Fruit fly (Drosophila melanogaster) whole organism, prepupa: Measurements from ENCODE around the gene CG13760.

ENCODE experiments used
- CG10631 ChIP-seq: fragments of 200-800 bp; sonication (Bioruptor generic); optimal IDR thresholded peaks from 2 replicates; lab custom pipeline; 2016; ENCODE audit warnings: missing biosample characterization, missing genetic modification characterization
- CG11294 ChIP-seq: fragments of 200-800 bp; sonication (Bioruptor generic); IDR thresholded peaks from 2 replicates; pipeline ENCODE4 v1.3.6; 2022; ENCODE audit warnings: missing biosample characterization, missing genetic modification characterization
- CG11902 ChIP-seq: fragments of 200-800 bp; sonication (Bioruptor generic); optimal IDR thresholded peaks from 3 replicates; lab custom pipeline; 2016; ENCODE audit warnings: missing biosample characterization, missing genetic modification characterization
- CG15336 ChIP-seq: fragments of 200-800 bp; sonication (Bioruptor generic); IDR thresholded peaks from 2 replicates; pipeline ENCODE4 v1.3.6; 2022; ENCODE audit warnings: missing biosample characterization, missing genetic modification characterization
- CG16779 ChIP-seq: fragments of 200-800 bp; sonication (Bioruptor generic); optimal IDR thresholded peaks from 3 replicates; lab custom pipeline; 2017; ENCODE audit warnings: missing biosample characterization, mild to moderate bottlenecking, missing genetic modification characterization
- CG3032 ChIP-seq: fragments of 200-800 bp; optimal IDR thresholded peaks from 2 replicates; lab custom pipeline; 2019; ENCODE audit warnings: missing biosample characterization, mild to moderate bottlenecking, missing genetic modification characterization, moderate library complexity
- CG34406 ChIP-seq: fragments of 200-800 bp; sonication (Bioruptor generic); optimal IDR thresholded peaks from 3 replicates; lab custom pipeline; 2016; ENCODE audit warnings: missing biosample characterization, missing genetic modification characterization
- CG3919 ChIP-seq: fragments of 200-800 bp; sonication (Bioruptor generic); optimal IDR thresholded peaks from 3 replicates; lab custom pipeline; 2016; ENCODE audit warnings: missing biosample characterization, missing genetic modification characterization
- CG4318 ChIP-seq: fragments of 200-800 bp; sonication (Bioruptor generic); optimal IDR thresholded peaks from 3 replicates; lab custom pipeline; 2017; ENCODE audit warnings: missing biosample characterization, mild to moderate bottlenecking, missing genetic modification characterization
- CG6163 ChIP-seq: fragments of 200-800 bp; sonication (Bioruptor generic); IDR thresholded peaks from 3 replicates; pipeline ENCODE4 v1.3.6; 2022; ENCODE audit warnings: missing biosample characterization, missing genetic modification characterization
- CG6792 ChIP-seq: fragments of 200-800 bp; sonication (Bioruptor generic); optimal IDR thresholded peaks from 3 replicates; lab custom pipeline; 2016; ENCODE audit warnings: missing biosample characterization, missing genetic modification characterization
- CG6808 ChIP-seq: fragments of 200-800 bp; sonication (Bioruptor generic); optimal IDR thresholded peaks from 3 replicates; lab custom pipeline; 2017; ENCODE audit warnings: missing biosample characterization, missing genetic modification characterization, mild to moderate bottlenecking, moderate library complexity, missing genetic modification reagents
- CG8119 ChIP-seq: fragments of 200-800 bp; sonication (Bioruptor generic); IDR thresholded peaks from 3 replicates; pipeline ENCODE4 v1.3.6; 2022; ENCODE audit warnings: missing biosample characterization, missing genetic modification characterization
- CG8319 ChIP-seq: fragments of 200-800 bp; sonication (Bioruptor generic); optimal IDR thresholded peaks from 3 replicates; lab custom pipeline; 2016; ENCODE audit warnings: missing biosample characterization, missing genetic modification characterization
- CG9139 ChIP-seq: fragments of 200-800 bp; sonication (Bioruptor generic); optimal IDR thresholded peaks from 3 replicates; lab custom pipeline; 2017; ENCODE audit warnings: missing biosample characterization, mild to moderate bottlenecking, missing genetic modification characterization
- Eip93F ChIP-seq: fragments of 200-800 bp; sonication (Bioruptor generic); optimal IDR thresholded peaks from 2 replicates; lab custom pipeline; 2016; ENCODE audit warnings: missing biosample characterization, mild to moderate bottlenecking, missing genetic modification characterization
- Ets21C ChIP-seq: fragments of 200-800 bp; sonication (Bioruptor generic); optimal IDR thresholded peaks from 3 replicates; lab custom pipeline; 2016; ENCODE audit warnings: missing biosample characterization, missing genetic modification characterization
- Ets96B ChIP-seq: fragments of 200-800 bp; optimal IDR thresholded peaks from 2 replicates; lab custom pipeline; 2019; ENCODE audit warnings: missing biosample characterization, mild to moderate bottlenecking, missing genetic modification characterization, moderate library complexity
- Gug ChIP-seq: fragments of 200-800 bp; sonication (Bioruptor generic); IDR thresholded peaks from 2 replicates; pipeline ENCODE4 v1.3.6; 2022; ENCODE audit warnings: missing biosample characterization, missing genetic modification characterization
- Hr38 ChIP-seq: sonication (Bioruptor generic); optimal IDR thresholded peaks from 2 replicates; lab custom pipeline; 2016; ENCODE audit warnings: missing biosample characterization, missing genetic modification characterization
- Hr4 ChIP-seq: fragments of 200-800 bp; sonication (Bioruptor generic); optimal IDR thresholded peaks from 3 replicates; lab custom pipeline; 2016; ENCODE audit warnings: missing biosample characterization, missing genetic modification characterization
- Lpt ChIP-seq: fragments of 200-800 bp; sonication (Bioruptor generic); optimal IDR thresholded peaks from 3 replicates; lab custom pipeline; 2016; ENCODE audit warnings: missing biosample characterization, missing genetic modification characterization
- Met ChIP-seq: fragments of 200-800 bp; sonication (Bioruptor generic); optimal IDR thresholded peaks from 3 replicates; lab custom pipeline; 2016; ENCODE audit warnings: missing biosample characterization, missing genetic modification characterization
- OdsH ChIP-seq: fragments of 200-800 bp; sonication (Bioruptor generic); optimal IDR thresholded peaks from 3 replicates; lab custom pipeline; 2016; ENCODE audit warnings: missing biosample characterization, missing genetic modification characterization
- Smox ChIP-seq: fragments of 200-800 bp; sonication (Bioruptor generic); optimal IDR thresholded peaks from 3 replicates; lab custom pipeline; 2016; ENCODE audit warnings: missing biosample characterization, missing genetic modification characterization
- Sox14 ChIP-seq: fragments of 200-800 bp; sonication (Bioruptor generic); optimal IDR thresholded peaks from 3 replicates; lab custom pipeline; 2016; ENCODE audit warnings: missing biosample characterization, missing genetic modification characterization
- achi ChIP-seq: fragments of 200-800 bp; sonication (Bioruptor generic); optimal IDR thresholded peaks from 3 replicates; lab custom pipeline; 2016; ENCODE audit warnings: missing biosample characterization, missing genetic modification characterization
- acj6 ChIP-seq: fragments of 200-800 bp; sonication (Bioruptor generic); optimal IDR thresholded peaks from 3 replicates; lab custom pipeline; 2016; ENCODE audit warnings: missing biosample characterization, missing genetic modification characterization
- cyc ChIP-seq: fragments of 200-800 bp; sonication (Bioruptor generic); optimal IDR thresholded peaks from 3 replicates; lab custom pipeline; 2016; ENCODE audit warnings: missing biosample characterization, missing genetic modification characterization
- eg ChIP-seq: fragments of 200-800 bp; sonication (Bioruptor generic); IDR thresholded peaks from 3 replicates; pipeline ENCODE4 v1.3.6; 2022; ENCODE audit warnings: missing biosample characterization, missing genetic modification characterization
- esn ChIP-seq: fragments of 200-800 bp; sonication (Bioruptor generic); optimal IDR thresholded peaks from 2 replicates; lab custom pipeline; 2016; ENCODE audit warnings: missing biosample characterization, mild to moderate bottlenecking, missing genetic modification characterization, moderate library complexity
- fd85E ChIP-seq: fragments of 200-800 bp; sonication (Bioruptor generic); optimal IDR thresholded peaks from 3 replicates; lab custom pipeline; 2016; ENCODE audit warnings: missing biosample characterization, missing genetic modification characterization
- net ChIP-seq: fragments of 200-800 bp; sonication (Bioruptor generic); optimal IDR thresholded peaks from 3 replicates; lab custom pipeline; 2016; ENCODE audit warnings: missing biosample characterization, missing genetic modification characterization
- pdm3 ChIP-seq: fragments of 200-800 bp; sonication (Bioruptor generic); optimal IDR thresholded peaks from 3 replicates; lab custom pipeline; 2016; ENCODE audit warnings: missing biosample characterization, missing genetic modification characterization
- svp ChIP-seq: fragments of 200-800 bp; sonication (Bioruptor generic); peaks from one replicate; lab custom pipeline; 2016; ENCODE audit warnings: missing biosample characterization, missing genetic modification characterization

Gene CG13760

dm6 chrX:2581793-2582503 lies 3.6 kb downstream of the CG13760 start (continued):
- peak; percentile 45 for TF ChIP-seq OdsH (GFP tag; lab: Kevin White, UChicago)
- no peak for TF ChIP-seq CG16779 (tag; lab: Kevin White, UChicago)
- TF ChIP-seq CG10631 (GFP tag; lab: Kevin White, UChicago) = no peak
- TF ChIP-seq esn (GFP tag; lab: Kevin White, UChicago) = peak; percentile 28
- TF ChIP-seq, all 60 proteins: peak for 27

dm6 chrX:2580319-2581008 lies 5.0 kb downstream of the CG13760 start, which contains the start of the genes Vha36-3 and AANATL7:
TSS of gene Vha36-3 (minus strand) at chrX:2580560.
TSS of gene AANATL7 (plus strand) at chrX:2580958.
- TF ChIP-seq CG34406 (GFP tag; lab: Kevin White, UChicago) (no peak), CG15336 (no peak), Sox14 (no peak), net (GFP tag; lab: Kevin White, UChicago) (no peak)

dm6 chrX:2553862-2554261 lies 31.6 kb downstream of the CG13760 start:
- TF ChIP-seq pdm3 (no peak), CG34406 (GFP tag; lab: Kevin White, UChicago) (no peak), Ets96B (no peak), achi (GFP tag; lab: Kevin White, UChicago) (no peak), Lpt (GFP tag; lab: Kevin White, UChicago) (no peak), net (GFP tag; lab: Kevin White, UChicago) (no peak), CG15336 (no peak), CG11902 (GFP tag; lab: Kevin White, UChicago) (no peak), CG6808 (GFP tag; lab: Kevin White, UChicago) (no peak)

dm6 chrX:2551906-2552305 lies 33.6 kb downstream of the CG13760 start, which contains the start of gene Pdfr:
TSS of gene Pdfr (plus strand) at chrX:2552206.
- TF ChIP-seq CG4318 (GFP tag; lab: Kevin White, UChicago) = no peak
- TF ChIP-seq svp (GFP tag; lab: Kevin White, UChicago) = peak; percentile 17

dm6 chrX:2546664-2547487 lies 38.6 kb downstream of the CG13760 start:
- TF ChIP-seq acj6 (GFP tag; lab: Kevin White, UChicago) (no peak), eg (GFP tag; lab: Robert Waterston, UW) (no peak), svp (GFP tag; lab: Kevin White, UChicago) (peak; percentile 75), Smox (GFP tag; lab: Kevin White, UChicago) (no peak)

dm6 chrX:2546260-2546659 lies 39.2 kb downstream of the CG13760 start:
- TF ChIP-seq Ets96B = no peak
- no peak for TF ChIP-seq Eip93F (GFP tag; lab: Kevin White, UChicago)

DNA sequence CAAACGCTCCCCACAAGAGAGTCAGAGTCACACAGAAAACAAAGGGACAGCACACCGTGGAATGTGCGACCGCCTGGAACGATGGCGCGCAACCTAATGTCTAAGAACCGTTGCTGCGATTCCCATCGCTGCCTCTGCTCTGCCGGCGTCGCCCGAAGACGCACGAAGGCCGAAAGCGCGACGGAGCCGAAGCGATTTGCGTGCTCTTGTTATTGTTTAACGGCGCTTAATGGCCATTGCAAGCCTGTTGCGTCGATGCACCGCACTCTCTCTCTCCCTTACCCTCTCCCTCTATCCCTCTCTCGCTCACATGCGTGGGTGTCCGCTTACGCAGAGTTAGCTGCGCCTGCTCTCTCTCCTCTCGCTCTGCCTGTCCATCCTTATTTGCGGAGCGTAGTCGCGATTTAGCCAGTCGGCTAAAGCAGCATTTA lies 40.2 kb downstream of the CG13760 start, which contains the start of gene trol:
TSS of gene trol (minus strand) at position 100 of the 431 bp plus-strand sequence.
- no peak for TF ChIP-seq CG11294 (GFP tag; lab: Robert Waterston, UW)
- no peak for TF ChIP-seq CG11902 (GFP tag; lab: Kevin White, UChicago)
- no peak for TF ChIP-seq CG6808 (GFP tag; lab: Kevin White, UChicago)
- TF ChIP-seq Smox (GFP tag; lab: Kevin White, UChicago) = no peak
- no peak for TF ChIP-seq Hr38 (GFP tag; lab: Kevin White, UChicago)
- no peak for TF ChIP-seq CG8319
- TF ChIP-seq fd85E = peak; percentile 28
- no peak for TF ChIP-seq Ets96B
- peak; percentile 15 for TF ChIP-seq Lpt (GFP tag; lab: Kevin White, UChicago)
- peak; percentile 23 for TF ChIP-seq Met (GFP tag; lab: Kevin White, UChicago)
- peak; percentile 30 for TF ChIP-seq CG6792 (GFP tag; lab: Kevin White, UChicago)
- TF ChIP-seq pdm3 = no peak
- TF ChIP-seq Hr4 = no peak
- TF ChIP-seq CG9139 (GFP tag; lab: Kevin White, UChicago) = peak; percentile 23
- TF ChIP-seq net (GFP tag; lab: Kevin White, UChicago) = peak; percentile 17
- peak; percentile 50; the same call in 2 of the 3 replicates for TF ChIP-seq CG6163 (GFP tag; lab: Robert Waterston, UW)
- no peak for TF ChIP-seq Gug (GFP tag; lab: Robert Waterston, UW)
- TF ChIP-seq CG3032 = no peak
- TF ChIP-seq Ets21C (GFP tag; lab: Kevin White, UChicago) = no peak
- TF ChIP-seq CG34406 (GFP tag; lab: Kevin White, UChicago) = no peak
- TF ChIP-seq CG3919 = peak; percentile 33
- 0 out of 3 replicates have a peak, but pooled peaks have one; percentile 22 for TF ChIP-seq CG8119
- TF ChIP-seq cyc (GFP tag; lab: Kevin White, UChicago) = no peak
- peak; percentile 8 for TF ChIP-seq esn (GFP tag; lab: Kevin White, UChicago)
